Worm (Caenorhabditis elegans): ENCODE results near the gene R07E5.7.

- TF ChIP-seq Y105C5A.15 (GFP tag; IDR thresholded peaks at IDR 0.05) (no peak), ZK337.2 (GFP tag; IDR thresholded peaks at IDR 0.05) (no peak), dpl-1 (GFP tag; optimal IDR thresholded peaks at IDR 0.05) (no peak), nhr-25 (tag; optimal IDR thresholded peaks at IDR 0.05; ENCODE audit: borderline replicate concordance, insufficient read depth) (no peak), nhr-48 (tag; optimal IDR thresholded peaks at IDR 0.05) (no peak), ztf-11 (tag; optimal IDR thresholded peaks at IDR 0.05) (no peak), daf-8 (GFP tag; IDR thresholded peaks at IDR 0.05) (no peak), unc-62 (GFP tag; optimal IDR thresholded peaks at IDR 0.05 in 1 of 2) (no peak), unc-62 (tag; optimal IDR thresholded peaks at IDR 0.05) (no peak), ceh-62 (tag; optimal IDR thresholded peaks at IDR 0.05) (no peak), ces-1 (GFP tag; optimal IDR thresholded peaks at IDR 0.05) (no peak), nhr-102 (tag; optimal IDR thresholded peaks at IDR 0.05) (no peak), nhr-76 (tag; optimal IDR thresholded peaks at IDR 0.05) (no peak), nhr-28 (tag; optimal IDR thresholded peaks at IDR 0.05) (no peak)
Observed at ce11 chrIII:4381343-4381742, 37.6 kb downstream of the R07E5.7 start, which contains the start of gene pals-27.
